Worm (Caenorhabditis elegans): Measurements from ENCODE around the gene C41C4.9.
A peak's percentile ranks its signal among the peaks of the same experiment; 100 is the strongest.

Gene C41C4.9

ce11 chrII:8091528-8091927 is 15.9 kb upstream of the C41C4.9 start (continued):
- TF ChIP-seq mdl-1 (tag; optimal IDR thresholded peaks at IDR 0.05), result peak; percentile 24 to 34
- no peak for TF ChIP-seq nhr-11 (tag; optimal IDR thresholded peaks at IDR 0.05)
- TF ChIP-seq unc-39 (tag; optimal IDR thresholded peaks at IDR 0.05), result no peak
- peak; percentile 69 for TF ChIP-seq crh-2 (tag; optimal IDR thresholded peaks at IDR 0.05)
- peak; percentile 67 for TF ChIP-seq sma-9 (GFP tag; optimal IDR thresholded peaks at IDR 0.05)
- no peak for TF ChIP-seq sma-9 (tag; optimal IDR thresholded peaks at IDR 0.05)

- no peak for TF ChIP-seq ztf-1 (GFP tag; conservative IDR thresholded peaks at IDR 0.05)
- no peak for TF ChIP-seq blmp-1 (tag; optimal IDR thresholded peaks at IDR 0.05; ENCODE audit: insufficient read depth)
- no peak for TF ChIP-seq ztf-11 (tag; optimal IDR thresholded peaks at IDR 0.05)
- TF ChIP-seq egl-27 (tag; optimal IDR thresholded peaks at IDR 0.05), result no peak
- no peak for TF ChIP-seq skn-1 (tag; optimal IDR thresholded peaks at IDR 0.05)
- no peak for TF ChIP-seq unc-62 (GFP tag; optimal IDR thresholded peaks at IDR 0.05)
- no peak for TF ChIP-seq nhr-11 (tag; optimal IDR thresholded peaks at IDR 0.05)
- no peak for TF ChIP-seq snpc-4 (tag; optimal IDR thresholded peaks at IDR 0.05)
- no peak for TF ChIP-seq peb-1 (tag; optimal IDR thresholded peaks at IDR 0.05)
- TF ChIP-seq mbf-1 (tag; optimal IDR thresholded peaks at IDR 0.05), result no peak
- no peak for TF ChIP-seq alr-1 (tag; optimal IDR thresholded peaks at IDR 0.05)
Observed at ce11 chrII:8092537-8092936, 14.9 kb upstream of the C41C4.9 start, which contains the start of gene ltd-1. TSS of gene ltd-1 (minus strand) at chrII:8092754.

- TF ChIP-seq F13H6.1 (tag; optimal IDR thresholded peaks at IDR 0.05) (no peak), skn-1 (tag; optimal IDR thresholded peaks at IDR 0.05) (no peak), fos-1 (tag; optimal IDR thresholded peaks at IDR 0.05) (no peak), R02D3.7 (tag; optimal IDR thresholded peaks at IDR 0.05) (no peak), nhr-77 (tag; optimal IDR thresholded peaks at IDR 0.05) (no peak), sma-3 (GFP tag; optimal IDR thresholded peaks at IDR 0.05) (no peak), sma-9 (GFP tag; optimal IDR thresholded peaks at IDR 0.05) (no peak), sma-9 (tag; optimal IDR thresholded peaks at IDR 0.05) (no peak), Y55F3AM.14 (GFP tag; optimal IDR thresholded peaks at IDR 0.05) (no peak), ztf-11 (tag; optimal IDR thresholded peaks at IDR 0.05) (no peak), ztf-4 (tag; optimal IDR thresholded peaks at IDR 0.05) (no peak), elt-3 (tag; optimal IDR thresholded peaks at IDR 0.05) (no peak), ceh-82 (tag; optimal IDR thresholded peaks at IDR 0.05) (no peak), aly-2 (tag; optimal IDR thresholded peaks at IDR 0.05) (no peak), lin-13 (GFP tag; optimal IDR thresholded peaks at IDR 0.05) (no peak)
Observed at ce11 chrII:8093283-8093682, 14.2 kb upstream of the C41C4.9 start.

ce11 chrII:8093914-8094313 is 13.5 kb upstream of the C41C4.9 start:
- TF ChIP-seq blmp-1 (tag; optimal IDR thresholded peaks at IDR 0.05; ENCODE audit: insufficient read depth) (peak; percentile 68), ama-1 (optimal IDR thresholded peaks at IDR 0.05) (no peak), mab-5 (tag; optimal IDR thresholded peaks at IDR 0.05) (no peak), egl-27 (tag; optimal IDR thresholded peaks at IDR 0.05) (no peak), alr-1 (tag; optimal IDR thresholded peaks at IDR 0.05) (no peak)

- TF ChIP-seq nhr-129 (tag; optimal IDR thresholded peaks at IDR 0.05) (peak; percentile 52), ama-1 (optimal IDR thresholded peaks at IDR 0.05) (no peak), elt-3 (tag; optimal IDR thresholded peaks at IDR 0.05) (no peak), ZK546.5 (tag; optimal IDR thresholded peaks at IDR 0.05) (no peak), zag-1 (tag; optimal IDR thresholded peaks at IDR 0.05) (no peak), ceh-16 (tag; optimal IDR thresholded peaks at IDR 0.05) (no peak), nhr-12 (tag; optimal IDR thresholded peaks at IDR 0.05) (no peak), nhr-77 (tag; optimal IDR thresholded peaks at IDR 0.05) (no peak), nhr-6 (tag; optimal IDR thresholded peaks at IDR 0.05) (no peak), dmd-4 (tag; optimal IDR thresholded peaks at IDR 0.05) (no peak), elt-1 (tag; optimal IDR thresholded peaks at IDR 0.05) (no peak), nhr-25 (tag; optimal IDR thresholded peaks at IDR 0.05) (peak; percentile 78), mbf-1 (tag; optimal IDR thresholded peaks at IDR 0.05) (no peak)
Observed at ce11 chrII:8099212-8099784, 8.1 kb upstream of the C41C4.9 start.

Data from whole organism, L2 larva.